Worm (Caenorhabditis elegans): ENCODE results near the gene C25A8.1.

The C25A8.1 gene

ce11 chrIV:6972427-6972826 lies 38.5 kb upstream of the C25A8.1 start, which contains the start of gene nhr-249:
Gene nhr-249 (minus strand): TSS chrIV:6972527.
- no peak for TF ChIP-seq nhr-28 (tag; optimal IDR thresholded peaks at IDR 0.05)
- TF ChIP-seq nhr-11 (tag; optimal IDR thresholded peaks at IDR 0.05), result no peak
- TF ChIP-seq elt-2 (tag; optimal IDR thresholded peaks at IDR 0.05), result no peak
- TF ChIP-seq nhr-67 (tag; optimal IDR thresholded peaks at IDR 0.05), result no peak
- no peak for TF ChIP-seq nhr-43 (tag; optimal IDR thresholded peaks at IDR 0.05; ENCODE audit: poor library complexity, severe bottlenecking)

- no peak for TF ChIP-seq zag-1 (tag; optimal IDR thresholded peaks at IDR 0.05)
- no peak for TF ChIP-seq daf-12 (tag; optimal IDR thresholded peaks at IDR 0.05)
- TF ChIP-seq unc-62 (GFP tag; optimal IDR thresholded peaks at IDR 0.05), result no peak
- no peak for TF ChIP-seq mdl-1 (tag; optimal IDR thresholded peaks at IDR 0.05)
- no peak for TF ChIP-seq hmg-11 (tag; optimal IDR thresholded peaks at IDR 0.05)
- TF ChIP-seq egl-5 (tag; optimal IDR thresholded peaks at IDR 0.05), result no peak
- TF ChIP-seq pqm-1 (tag; optimal IDR thresholded peaks at IDR 0.05), result no peak
- TF ChIP-seq ztf-4 (tag; optimal IDR thresholded peaks at IDR 0.05), result no peak
- TF ChIP-seq egl-27 (tag; optimal IDR thresholded peaks at IDR 0.05), result no peak
- TF ChIP-seq tbx-2 (tag; optimal IDR thresholded peaks at IDR 0.05), result no peak
- no peak for TF ChIP-seq nhr-12 (tag; optimal IDR thresholded peaks at IDR 0.05)
Observed at ce11 chrIV:6974162-6974938, 36.6 kb upstream of the C25A8.1 start.

ce11 chrIV:6977089-6977558 lies 33.8 kb upstream of the C25A8.1 start, which contains the start of the genes pgl-1 and him-3:
Gene pgl-1 (minus strand): TSS chrIV:6977318.
Gene him-3 (plus strand): TSS chrIV:6977508.
- TF ChIP-seq eor-1 (tag; optimal IDR thresholded peaks at IDR 0.05), result no peak
- no peak for TF ChIP-seq sea-2 (GFP tag; optimal IDR thresholded peaks at IDR 0.05)
- no peak for TF ChIP-seq nhr-43 (tag; optimal IDR thresholded peaks at IDR 0.05; ENCODE audit: poor library complexity, severe bottlenecking)
- no peak for TF ChIP-seq ceh-28 (tag; optimal IDR thresholded peaks at IDR 0.05)
- no peak for TF ChIP-seq jun-1 (tag; optimal IDR thresholded peaks at IDR 0.05)
- TF ChIP-seq nhr-28 (tag; optimal IDR thresholded peaks at IDR 0.05), result no peak
- no peak for TF ChIP-seq egl-5 (tag; optimal IDR thresholded peaks at IDR 0.05)

ce11 chrIV:6978625-6979024 lies 32.3 kb upstream of the C25A8.1 start:
- TF ChIP-seq nhr-77 (tag; optimal IDR thresholded peaks at IDR 0.05) (no peak), lsy-12 (tag; optimal IDR thresholded peaks at IDR 0.05) (no peak), fkh-10 (GFP tag; optimal IDR thresholded peaks at IDR 0.05) (no peak), sea-2 (GFP tag; optimal IDR thresholded peaks at IDR 0.05) (no peak), skn-1 (tag; optimal IDR thresholded peaks at IDR 0.05) (no peak), jun-1 (tag; optimal IDR thresholded peaks at IDR 0.05) (no peak), unc-39 (tag; optimal IDR thresholded peaks at IDR 0.05) (no peak), ztf-4 (tag; optimal IDR thresholded peaks at IDR 0.05) (no peak), fkh-2 (tag; optimal IDR thresholded peaks at IDR 0.05) (no peak), ZK546.5 (tag; optimal IDR thresholded peaks at IDR 0.05) (no peak), daf-12 (tag; optimal IDR thresholded peaks at IDR 0.05) (no peak), egl-27 (tag; optimal IDR thresholded peaks at IDR 0.05) (no peak), lin-15B (tag; optimal IDR thresholded peaks at IDR 0.05) (no peak), nhr-43 (tag; optimal IDR thresholded peaks at IDR 0.05; ENCODE audit: poor library complexity, severe bottlenecking) (no peak), ama-1 (optimal IDR thresholded peaks at IDR 0.05) (no peak), zag-1 (tag; optimal IDR thresholded peaks at IDR 0.05) (no peak), tbx-2 (tag; optimal IDR thresholded peaks at IDR 0.05) (no peak), ztf-11 (tag; optimal IDR thresholded peaks at IDR 0.05) (no peak)

- TF ChIP-seq R02D3.7 (tag; optimal IDR thresholded peaks at IDR 0.05), result no peak
- no peak for TF ChIP-seq sea-2 (GFP tag; optimal IDR thresholded peaks at IDR 0.05)
- no peak for TF ChIP-seq nhr-11 (tag; optimal IDR thresholded peaks at IDR 0.05)
- TF ChIP-seq nhr-28 (tag; optimal IDR thresholded peaks at IDR 0.05), result no peak
- no peak for TF ChIP-seq lin-39 (tag; optimal IDR thresholded peaks at IDR 0.05)
- no peak for TF ChIP-seq ztf-11 (tag; optimal IDR thresholded peaks at IDR 0.05)
- no peak for TF ChIP-seq ceh-28 (tag; optimal IDR thresholded peaks at IDR 0.05)
- TF ChIP-seq tbx-2 (tag; optimal IDR thresholded peaks at IDR 0.05), result no peak
- no peak for TF ChIP-seq nhr-76 (tag; optimal IDR thresholded peaks at IDR 0.05)
- TF ChIP-seq ZK546.5 (tag; optimal IDR thresholded peaks at IDR 0.05), result no peak
- no peak for TF ChIP-seq nhr-67 (tag; optimal IDR thresholded peaks at IDR 0.05)
- no peak for TF ChIP-seq nhr-12 (tag; optimal IDR thresholded peaks at IDR 0.05)
- no peak for TF ChIP-seq egl-27 (tag; optimal IDR thresholded peaks at IDR 0.05)
- TF ChIP-seq mdl-1 (tag; optimal IDR thresholded peaks at IDR 0.05), result no peak
- TF ChIP-seq ztf-4 (tag; optimal IDR thresholded peaks at IDR 0.05), result no peak
- TF ChIP-seq unc-39 (tag; optimal IDR thresholded peaks at IDR 0.05), result no peak
- no peak for TF ChIP-seq nfya-1 (tag; optimal IDR thresholded peaks at IDR 0.05; ENCODE audit: insufficient read depth)
- TF ChIP-seq elt-3 (tag; optimal IDR thresholded peaks at IDR 0.05), result no peak
Observed at ce11 chrIV:6984449-6985380, 26.2 kb upstream of the C25A8.1 start.
